Fruit fly (Drosophila melanogaster) whole organism, wandering third instar larva: ENCODE data around the gene CG31819.

Source experiments
- br ChIP-seq: fragments of 200-800 bp; sonication (Bioruptor generic); optimal IDR thresholded peaks from 2 replicates; lab custom pipeline; 2016; ENCODE audit warnings: missing biosample characterization, missing genetic modification characterization
- dl ChIP-seq, 2 experiments: fragments of 175-275, 200-275 bp in 1 of 2; fragments of 200-275 bp in 1 of 2; sonication (Bioruptor generic); optimal IDR thresholded peaks; lab custom pipeline; 2018; ENCODE audit warnings: mild to moderate bottlenecking in 2 of 2, missing biosample characterization in 2 of 2, missing genetic modification characterization in 2 of 2, moderate library complexity in 2 of 2; ENCODE audit not compliant: partially characterized antibody in 2 of 2, insufficient read depth in 1 of 2
- foxo ChIP-seq, 2 experiments: fragments of 200-800 bp; sonication (Bioruptor generic); optimal IDR thresholded peaks; 2 replicates in 1 of 2; 3 replicates in 1 of 2; lab custom pipeline; 2016 to 2017; ENCODE audit warnings: missing biosample characterization in 2 of 2, missing genetic modification characterization in 2 of 2
- sv ChIP-seq: fragments of 200-800 bp; sonication (Bioruptor generic); optimal IDR thresholded peaks from 3 replicates; lab custom pipeline; 2016; ENCODE audit warnings: missing biosample characterization, missing genetic modification characterization

- TF ChIP-seq foxo (GFP tag; optimal IDR thresholded peaks at IDR 0.05; lab: Kevin White, UChicago) (peak; percentile 25 to 79), dl (GFP tag; optimal IDR thresholded peaks at IDR 0.05; lab: Kevin White, UChicago; ENCODE audit: insufficient read depth in 1 of 2, partially characterized antibody in 2 of 2) (no peak), br (GFP tag; lab: Kevin White, UChicago) (peak; percentile 35), sv (GFP tag; lab: Kevin White, UChicago) (peak; percentile 51)
Observed at dm6 chr2L:16257227-16258071, 46.2 kb downstream of the CG31819 start, which contains the start of the genes PRL-1 and EndoGI.
